Worm (Caenorhabditis elegans) whole organism, young adult: ENCODE results near the gene F58A6.2.

ENCODE experiments used
- B0035.1 ChIP-seq: sonication (generic microtip); optimal IDR thresholded peaks from 2 replicates; lab custom pipeline; 2016; ENCODE audit warnings: missing genetic modification characterization, mild to moderate bottlenecking, missing compliant biosample characterization, missing genotype, missing genetic modification reagents
- C06A6.2 ChIP-seq: fragments of 200-800 bp; sonication (Bioruptor generic); conservative IDR thresholded peaks from 2 replicates; pipeline ENCODE4 v1.3.6; 2022; ENCODE audit warnings: missing genetic modification characterization, missing compliant biosample characterization
- F22D6.2 ChIP-seq: sonication (generic microtip); optimal IDR thresholded peaks from 2 replicates; lab custom pipeline; 2016; ENCODE audit warnings: mild to moderate bottlenecking, missing genetic modification characterization, missing compliant biosample characterization
- F33H1.4 ChIP-seq: fragments of 200-800 bp; sonication (Bioruptor generic); IDR thresholded peaks from 2 replicates; pipeline ENCODE4 v1.3.6; 2022; ENCODE audit warnings: missing genetic modification reagents, missing genetic modification characterization, missing compliant biosample characterization
- F39B2.1 ChIP-seq: fragments of 200-800 bp; sonication (Bioruptor generic); IDR thresholded peaks from 2 replicates; pipeline ENCODE4 v1.3.6; 2022; ENCODE audit warnings: missing genetic modification reagents, missing genetic modification characterization, missing compliant biosample characterization
- F57C9.4 ChIP-seq: sonication (generic microtip); optimal IDR thresholded peaks from 2 replicates; lab custom pipeline; 2017; ENCODE audit warnings: mild to moderate bottlenecking, missing genetic modification characterization, missing compliant biosample characterization
- T07F8.4 ChIP-seq: sonication (generic microtip); optimal IDR thresholded peaks from 2 replicates; lab custom pipeline; 2016; ENCODE audit warnings: mild to moderate bottlenecking, missing genetic modification characterization, moderate library complexity, missing compliant biosample characterization
- Y53F4B.3 ChIP-seq: fragments of 200-800 bp; sonication (Bioruptor generic); IDR thresholded peaks from 2 replicates; pipeline ENCODE4 v1.3.6; 2022; ENCODE audit warnings: missing genetic modification reagents, missing genetic modification characterization, missing compliant biosample characterization
- Y56A3A.18 ChIP-seq: fragments of 200-800 bp; sonication (Bioruptor generic); IDR thresholded peaks from 2 replicates; pipeline ENCODE4 v1.3.6; 2022; ENCODE audit warnings: missing genetic modification reagents, missing genetic modification characterization, missing compliant biosample characterization
- ZK185.1 ChIP-seq: sonication (generic microtip); optimal IDR thresholded peaks from 2 replicates; lab custom pipeline; 2016; ENCODE audit warnings: mild to moderate bottlenecking, missing genetic modification characterization, missing compliant biosample characterization; ENCODE audit not compliant: poor library complexity, severe bottlenecking
- aptf-3 ChIP-seq: fragments of 200-800 bp; sonication (Bioruptor generic); IDR thresholded peaks from 2 replicates; pipeline ENCODE4 v1.3.6; 2022; ENCODE audit warnings: missing genetic modification characterization, missing compliant biosample characterization
- ceh-27 ChIP-seq: fragments of 200-800 bp; sonication (Bioruptor generic); optimal IDR thresholded peaks from 2 replicates; lab custom pipeline; 2018; ENCODE audit warnings: mild to moderate bottlenecking, missing genetic modification characterization, moderate library complexity, missing compliant biosample characterization
- ceh-58 ChIP-seq: fragments of 200-800 bp; sonication (Bioruptor generic); IDR thresholded peaks from 2 replicates; pipeline ENCODE4 v1.3.6; 2022; ENCODE audit warnings: missing genetic modification characterization, missing compliant biosample characterization
- ceh-79 ChIP-seq: sonication (generic microtip); optimal IDR thresholded peaks from 2 replicates; lab custom pipeline; 2017; ENCODE audit warnings: mild to moderate bottlenecking, missing genetic modification characterization, missing compliant biosample characterization
- ceh-91 ChIP-seq: fragments of 200-800 bp; sonication (Bioruptor generic); IDR thresholded peaks from 2 replicates; pipeline ENCODE4 v1.3.6; 2022; ENCODE audit warnings: missing genetic modification reagents, missing genetic modification characterization, missing compliant biosample characterization
- chd-7 ChIP-seq: sonication (generic microtip); optimal IDR thresholded peaks from 2 replicates; lab custom pipeline; 2016; ENCODE audit warnings: mild to moderate bottlenecking, missing genetic modification characterization, moderate library complexity, missing compliant biosample characterization
- dpff-1 ChIP-seq: sonication (generic microtip); optimal IDR thresholded peaks from 2 replicates; lab custom pipeline; 2017; ENCODE audit warnings: mild to moderate bottlenecking, missing genetic modification characterization, missing compliant biosample characterization
- egl-18 ChIP-seq: fragments of 200-800 bp; sonication (Bioruptor generic); IDR thresholded peaks from 2 replicates; pipeline ENCODE4 v1.3.6; 2022; ENCODE audit warnings: missing genetic modification reagents, missing genetic modification characterization, missing compliant biosample characterization
- egl-44 ChIP-seq: fragments of 200-800 bp; sonication (Bioruptor generic); IDR thresholded peaks from 2 replicates; pipeline ENCODE4 v1.3.6; 2022; ENCODE audit warnings: missing genetic modification reagents, missing genetic modification characterization, missing compliant biosample characterization
- fkh-3 ChIP-seq: sonication (generic microtip); optimal IDR thresholded peaks from 2 replicates; lab custom pipeline; 2016; ENCODE audit warnings: mild to moderate bottlenecking, missing genetic modification characterization, missing compliant biosample characterization
- hlh-12 ChIP-seq: sonication (generic microtip); optimal IDR thresholded peaks from 2 replicates; lab custom pipeline; 2016; ENCODE audit warnings: missing genetic modification characterization, missing compliant biosample characterization
- hrde-1 ChIP-seq: sonication (generic microtip); optimal IDR thresholded peaks from 2 replicates; lab custom pipeline; 2016; ENCODE audit warnings: missing genetic modification characterization, mild to moderate bottlenecking, missing compliant biosample characterization, moderate library complexity, missing genotype, missing genetic modification reagents, borderline replicate concordance
- let-607 ChIP-seq, 2 experiments: fragments of 200-800 bp in 1 of 2; sonication (Bioruptor generic) in 1 of 2; sonication (generic microtip) in 1 of 2; optimal IDR thresholded peaks; 2 replicates each; lab custom pipeline; 2016 to 2018; ENCODE audit warnings: mild to moderate bottlenecking in 2 of 2, missing compliant biosample characterization in 2 of 2, missing genetic modification characterization in 2 of 2, moderate library complexity in 2 of 2, missing genotype in 1 of 2
- lin-35 ChIP-seq, 3 experiments: fragments of 150-350 bp in 2 of 3; sonication (generic microtip) in 1 of 3; optimal IDR thresholded peaks; 2 replicates each; lab custom pipeline; 2014 to 2018; ENCODE audit warnings: missing biosample characterization in 3 of 3, missing genetic modification characterization in 3 of 3, missing genetic modification reagents in 3 of 3
- lin-40 ChIP-seq: sonication (generic microtip); optimal IDR thresholded peaks from 2 replicates; lab custom pipeline; 2016; ENCODE audit warnings: missing genetic modification characterization, mild to moderate bottlenecking, missing compliant biosample characterization, missing genotype, missing genetic modification reagents
- lin-54 ChIP-seq: fragments of 200-800 bp; sonication (Bioruptor generic); optimal IDR thresholded peaks from 2 replicates; lab custom pipeline; 2018; ENCODE audit warnings: mild to moderate bottlenecking, missing genetic modification characterization, missing compliant biosample characterization
- lsl-1 ChIP-seq: fragments of 200-800 bp; sonication (Bioruptor generic); optimal IDR thresholded peaks from 2 replicates; lab custom pipeline; 2018; ENCODE audit warnings: mild to moderate bottlenecking, missing genetic modification characterization, moderate library complexity, missing compliant biosample characterization
- lsy-27 ChIP-seq: sonication (generic microtip); optimal IDR thresholded peaks from 2 replicates; lab custom pipeline; 2017; ENCODE audit warnings: missing genetic modification characterization, mild to moderate bottlenecking, missing compliant biosample characterization, antibody characterized with exemption, missing genotype, borderline replicate concordance; ENCODE audit not compliant: insufficient read depth
- madf-3 ChIP-seq: fragments of 200-800 bp; sonication (Bioruptor generic); IDR thresholded peaks from 2 replicates; pipeline ENCODE4 v1.3.6; 2022; ENCODE audit warnings: missing genetic modification reagents, missing genetic modification characterization, missing compliant biosample characterization
- madf-6 ChIP-seq: fragments of 200-800 bp; sonication (Bioruptor generic); IDR thresholded peaks from 2 replicates; pipeline ENCODE4 v1.3.6; 2022; ENCODE audit warnings: missing genetic modification reagents, missing genetic modification characterization, missing compliant biosample characterization
- nfyb-1 ChIP-seq: fragments of 200-800 bp; sonication (Bioruptor generic); IDR thresholded peaks from 2 replicates; pipeline ENCODE4 v1.3.6; 2022; ENCODE audit warnings: missing genetic modification reagents, missing genetic modification characterization, missing compliant biosample characterization
- nhr-27 ChIP-seq: fragments of 200-800 bp; sonication (Bioruptor generic); optimal IDR thresholded peaks from 2 replicates; lab custom pipeline; 2018; ENCODE audit warnings: mild to moderate bottlenecking, missing genetic modification characterization, moderate library complexity, missing compliant biosample characterization
- nhr-90 ChIP-seq: sonication (generic microtip); optimal IDR thresholded peaks from 2 replicates; lab custom pipeline; 2016; ENCODE audit warnings: missing genotype, mild to moderate bottlenecking, missing genetic modification characterization, missing compliant biosample characterization
- rcor-1 ChIP-seq: fragments of 200-800 bp; sonication (Bioruptor generic); IDR thresholded peaks from 2 replicates; pipeline ENCODE4 v1.3.6; 2022; ENCODE audit warnings: missing genetic modification reagents, missing genetic modification characterization, missing compliant biosample characterization
- rpc-1 ChIP-seq, 2 experiments: fragments of 150-350 bp in 1 of 2; sonication (generic microtip) in 1 of 2; optimal IDR thresholded peaks; 2 replicates each; lab custom pipeline; 2014 to 2018; ENCODE audit warnings: missing biosample characterization in 1 of 2, missing genetic modification characterization in 1 of 2, missing genetic modification reagents in 1 of 2, missing genotype in 1 of 2
- snpc-1.1 ChIP-seq: sonication (generic microtip); optimal IDR thresholded peaks from 2 replicates; lab custom pipeline; 2017; ENCODE audit warnings: missing genetic modification characterization, mild to moderate bottlenecking, missing compliant biosample characterization, antibody characterized with exemption, moderate library complexity, missing genotype, missing genetic modification reagents; ENCODE audit not compliant: insufficient read depth
- unc-130 ChIP-seq: sonication (generic microtip); optimal IDR thresholded peaks from 2 replicates; lab custom pipeline; 2016; ENCODE audit warnings: missing genetic modification reagents, missing genetic modification characterization, missing compliant biosample characterization
- unc-62 ChIP-seq: fragments of 150-350 bp; optimal IDR thresholded peaks from 2 replicates; lab custom pipeline; 2014; ENCODE audit warnings: missing biosample characterization, missing genetic modification reagents, missing genetic modification characterization
- zim-3 ChIP-seq: sonication (generic microtip); optimal IDR thresholded peaks from 2 replicates; lab custom pipeline; 2017; ENCODE audit warnings: mild to moderate bottlenecking, missing genetic modification characterization, moderate library complexity, missing compliant biosample characterization
- ztf-22 ChIP-seq: fragments of 200-800 bp; sonication (Bioruptor generic); optimal IDR thresholded peaks from 2 replicates; lab custom pipeline; 2018; ENCODE audit warnings: mild to moderate bottlenecking, missing genetic modification characterization, moderate library complexity, missing compliant biosample characterization

Gene F58A6.2

ce11 chrII:5091640-5092243 is 44.8 kb upstream of the F58A6.2 start, which contains the start of gene pld-1 (continued):
- no peak for TF ChIP-seq Y56A3A.18 (GFP tag; lab: Robert Waterston, UW)
- TF ChIP-seq dpff-1 (tag; lab: Kevin White, UChicago) = no peak
- no peak for TF ChIP-seq lsy-27 (tag; lab: Kevin White, UChicago)
- TF ChIP-seq aptf-3 (GFP tag; lab: Robert Waterston, UW) = no peak
- TF ChIP-seq hlh-12 = no peak
- no peak for TF ChIP-seq Y53F4B.3 (GFP tag; lab: Robert Waterston, UW)
- TF ChIP-seq ceh-58 (GFP tag; lab: Robert Waterston, UW) = no peak
- TF ChIP-seq nfyb-1 = no peak
- TF ChIP-seq zim-3 (tag; lab: Kevin White, UChicago) = no peak
- TF ChIP-seq egl-44 (GFP tag; lab: Robert Waterston, UW) = no peak
- TF ChIP-seq ZK185.1 (tag; lab: Kevin White, UChicago) = no peak
- peak; percentile 3 for TF ChIP-seq unc-130 (GFP tag; lab: Kevin White, UChicago)
- no peak for TF ChIP-seq egl-18 (GFP tag; lab: Robert Waterston, UW)
- no peak for TF ChIP-seq fkh-3 (tag; lab: Kevin White, UChicago)
- no peak for TF ChIP-seq chd-7 (tag; lab: Kevin White, UChicago)
- TF ChIP-seq F39B2.1 = no peak
- TF ChIP-seq F33H1.4 (GFP tag; lab: Robert Waterston, UW) = peak; percentile 95
- peak; percentile 97 for TF ChIP-seq lsl-1
- no peak for TF ChIP-seq hrde-1
- TF ChIP-seq rpc-1 (optimal IDR thresholded peaks at IDR 0.05; lab: Kevin White, UChicago) = no peak
- no peak for TF ChIP-seq rpc-1 (tag; optimal IDR thresholded peaks at IDR 0.05; lab: Kevin White, UChicago)
- no peak for TF ChIP-seq ztf-22 (GFP tag; lab: Kevin White, UChicago)
- TF ChIP-seq ceh-27 = no peak
- peak; percentile 36 for TF ChIP-seq lin-54
- no peak for TF ChIP-seq madf-3 (GFP tag; lab: Robert Waterston, UW)
- TF ChIP-seq nhr-90 = no peak
- no peak for TF ChIP-seq C06A6.2 (GFP tag; lab: Robert Waterston, UW)
- TF ChIP-seq F57C9.4 (tag; lab: Kevin White, UChicago) = no peak
- peak; percentile 43 for TF ChIP-seq snpc-1.1
- TF ChIP-seq T07F8.4 (tag; lab: Kevin White, UChicago) = no peak
- no peak for TF ChIP-seq lin-35 (GFP tag; optimal IDR thresholded peaks at IDR 0.05; lab: Kevin White, UChicago)
- TF ChIP-seq B0035.1 (tag; lab: Kevin White, UChicago) = no peak
- peak; percentile 96 for TF ChIP-seq madf-6 (GFP tag; lab: Robert Waterston, UW)
- TF ChIP-seq lin-40 = no peak
- no peak for TF ChIP-seq nhr-27 (tag; lab: Kevin White, UChicago)
- no peak for TF ChIP-seq F22D6.2
- no peak for TF ChIP-seq ceh-79 (tag; lab: Kevin White, UChicago)
- TF ChIP-seq ceh-91 (GFP tag; lab: Robert Waterston, UW) = peak; percentile 89
- TF ChIP-seq let-607 (tag; optimal IDR thresholded peaks at IDR 0.05; lab: Kevin White, UChicago) = no peak
- TF ChIP-seq unc-62 (GFP tag; lab: Kevin White, UChicago) = no peak
- TF ChIP-seq rcor-1 = no peak
